Fruit fly (Drosophila melanogaster) whole organism, embryonic: Measurements from ENCODE around the gene CG14817.

Experiments
- Atf6 ChIP-seq: fragments of 200-800 bp; sonication (Bioruptor generic); IDR thresholded peaks from 2 replicates; pipeline ENCODE4 v1.3.6; 2022; ENCODE audit warnings: missing biosample characterization, missing genetic modification characterization
- B-H1 ChIP-seq: fragments of 200-800 bp; sonication (Bioruptor generic); IDR thresholded peaks from 3 replicates; pipeline ENCODE4 v1.3.6; 2022; ENCODE audit warnings: missing biosample characterization, missing genetic modification characterization
- CG10147 ChIP-seq: fragments of 200-800 bp; sonication (Bioruptor generic); optimal IDR thresholded peaks from 2 replicates; lab custom pipeline; 2019; ENCODE audit warnings: missing biosample characterization, mild to moderate bottlenecking, missing genetic modification characterization, moderate library complexity
- CG10543 ChIP-seq: fragments of 200-800 bp; sonication (Bioruptor generic); optimal IDR thresholded peaks from 3 replicates; lab custom pipeline; 2017; ENCODE audit warnings: missing biosample characterization, mild to moderate bottlenecking, missing genetic modification characterization, moderate library complexity
- CG12769 ChIP-seq: fragments of 200-800 bp; sonication (Bioruptor generic); optimal IDR thresholded peaks from 2 replicates; lab custom pipeline; 2019; ENCODE audit warnings: missing biosample characterization, mild to moderate bottlenecking, missing genetic modification characterization, moderate library complexity
- CG13287 ChIP-seq: fragments of 200-800 bp; sonication (Bioruptor generic); IDR thresholded peaks from 2 replicates; pipeline ENCODE4 v1.3.6; 2022; ENCODE audit warnings: missing biosample characterization, missing genetic modification characterization; ENCODE audit not compliant: partially characterized antibody
- CG14050 ChIP-seq: fragments of 200-800 bp; sonication (Bioruptor generic); IDR thresholded peaks from 3 replicates; pipeline ENCODE4 v1.3.6; 2022; ENCODE audit warnings: missing biosample characterization, missing genetic modification characterization
- CG15514 ChIP-seq: fragments of 200-800 bp; sonication (Bioruptor generic); optimal IDR thresholded peaks from 3 replicates; lab custom pipeline; 2017; ENCODE audit warnings: missing biosample characterization, missing genetic modification characterization, mild to moderate bottlenecking, moderate library complexity, missing genetic modification reagents
- CG1602 ChIP-seq: fragments of 200-800 bp; sonication (Bioruptor generic); optimal IDR thresholded peaks from 3 replicates; lab custom pipeline; 2016; ENCODE audit warnings: missing biosample characterization, missing genetic modification characterization
- CG1647 ChIP-seq: fragments of 200-800 bp; sonication (Bioruptor generic); optimal IDR thresholded peaks from 3 replicates; lab custom pipeline; 2016; ENCODE audit warnings: missing biosample characterization, missing genetic modification characterization
- CG17612 ChIP-seq: fragments of 200-800 bp; sonication (Bioruptor generic); IDR thresholded peaks from 2 replicates; pipeline ENCODE4 v1.3.6; 2022; ENCODE audit warnings: missing biosample characterization, missing genetic modification characterization
- CG1832 ChIP-seq: fragments of 200-800 bp; sonication (Bioruptor generic); optimal IDR thresholded peaks from 2 replicates; lab custom pipeline; 2017; ENCODE audit warnings: missing biosample characterization, mild to moderate bottlenecking, missing genetic modification characterization, inconsistent platforms
- CG34224 ChIP-seq: fragments of 200-800 bp; sonication (Bioruptor generic); IDR thresholded peaks from 3 replicates; pipeline ENCODE4 v1.3.6; 2022; ENCODE audit warnings: missing biosample characterization, missing genetic modification characterization; ENCODE audit not compliant: partially characterized antibody
- CG34376 ChIP-seq: fragments of 200-800 bp; sonication (Bioruptor generic); optimal IDR thresholded peaks from 2 replicates; lab custom pipeline; 2018; ENCODE audit warnings: missing biosample characterization, mild to moderate bottlenecking, missing genetic modification characterization
- CG4424 ChIP-seq: fragments of 200-800 bp; sonication (Bioruptor generic); optimal IDR thresholded peaks from 3 replicates; lab custom pipeline; 2016; ENCODE audit warnings: missing biosample characterization, missing genetic modification characterization
- CG6654 ChIP-seq: fragments of 200-800 bp; sonication (Bioruptor generic); optimal IDR thresholded peaks from 2 replicates; lab custom pipeline; 2017; ENCODE audit warnings: missing biosample characterization, mild to moderate bottlenecking, missing genetic modification characterization
- CG6683 ChIP-seq: fragments of 200-800 bp; sonication (Bioruptor generic); optimal IDR thresholded peaks from 2 replicates; lab custom pipeline; 2017; ENCODE audit warnings: missing biosample characterization, mild to moderate bottlenecking, missing genetic modification characterization, missing genetic modification reagents
- CG7271 ChIP-seq: fragments of 200-800 bp; sonication (Bioruptor generic); optimal IDR thresholded peaks from 2 replicates; lab custom pipeline; 2018; ENCODE audit warnings: missing biosample characterization, mild to moderate bottlenecking, missing genetic modification characterization, moderate library complexity
- CG8924 ChIP-seq: fragments of 200-800 bp; optimal IDR thresholded peaks from 3 replicates; lab custom pipeline; 2019; ENCODE audit warnings: missing biosample characterization, mild to moderate bottlenecking, missing genetic modification characterization, moderate library complexity
- CG9727 ChIP-seq: fragments of 200-800 bp; sonication (Bioruptor generic); optimal IDR thresholded peaks from 3 replicates; lab custom pipeline; 2017; ENCODE audit warnings: missing biosample characterization, mild to moderate bottlenecking, missing genetic modification characterization
- CG9932 ChIP-seq: fragments of 200-800 bp; sonication (Bioruptor generic); IDR thresholded peaks from 2 replicates; pipeline ENCODE4 v1.3.6; 2022; ENCODE audit warnings: missing biosample characterization, missing genetic modification characterization
- CkIIα-i1 ChIP-seq: fragments of 200-800 bp; sonication (Bioruptor generic); IDR thresholded peaks from 2 replicates; pipeline ENCODE4 v1.3.6; 2022; ENCODE audit warnings: missing biosample characterization, missing genetic modification characterization
- Dll ChIP-seq: fragments of 200-800 bp; sonication (Bioruptor generic); IDR thresholded peaks from 4 replicates; pipeline ENCODE4 v1.3.6; 2022; ENCODE audit warnings: missing biosample characterization, missing genetic modification characterization; ENCODE audit not compliant: partially characterized antibody
- Dref ChIP-seq: fragments of 200-800 bp; sonication (Bioruptor generic); IDR thresholded peaks from 2 replicates; pipeline ENCODE4 v1.3.6; 2022; ENCODE audit warnings: missing biosample characterization, missing genetic modification characterization
- E2f1 ChIP-seq: fragments of 200-800 bp; sonication (Bioruptor generic); IDR thresholded peaks from 2 replicates; pipeline ENCODE4 v1.3.6; 2022; ENCODE audit warnings: missing biosample characterization, missing genetic modification characterization
- Gsc ChIP-seq: fragments of 200-800 bp; sonication (Bioruptor generic); IDR thresholded peaks from 2 replicates; pipeline ENCODE4 v1.3.6; 2022; ENCODE audit warnings: missing biosample characterization, missing genetic modification characterization
- Gug ChIP-seq: fragments of 200-800 bp; sonication (Bioruptor generic); IDR thresholded peaks from 4 replicates; pipeline ENCODE4 v1.3.6; 2022; ENCODE audit warnings: missing biosample characterization, missing genetic modification characterization
- HmgZ ChIP-seq: fragments of 200-800 bp; sonication (Bioruptor generic); optimal IDR thresholded peaks from 2 replicates; lab custom pipeline; 2018; ENCODE audit warnings: missing biosample characterization, mild to moderate bottlenecking, missing genetic modification characterization
- MBD-R2 ChIP-seq: fragments of 200-800 bp; sonication (Bioruptor generic); IDR thresholded peaks from 2 replicates; pipeline ENCODE4 v1.3.6; 2022; ENCODE audit warnings: missing biosample characterization, missing genetic modification characterization
- MTF-1 ChIP-seq: fragments of 200-800 bp; sonication (Bioruptor generic); optimal IDR thresholded peaks from 2 replicates; lab custom pipeline; 2018; ENCODE audit warnings: missing biosample characterization, mild to moderate bottlenecking, missing genetic modification characterization, borderline replicate concordance
- Mrtf ChIP-seq: fragments of 200-800 bp; sonication (Bioruptor generic); IDR thresholded peaks from 3 replicates; pipeline ENCODE4 v1.3.6; 2022; ENCODE audit warnings: missing biosample characterization, missing genetic modification characterization
- Myb ChIP-seq: fragments of 200-800 bp; sonication (Bioruptor generic); optimal IDR thresholded peaks from 2 replicates; lab custom pipeline; 2016; ENCODE audit warnings: missing biosample characterization, missing genetic modification characterization
- Ptx1 ChIP-seq: fragments of 200-800 bp; sonication (Bioruptor generic); IDR thresholded peaks from 2 replicates; pipeline ENCODE4 v1.3.6; 2022; ENCODE audit warnings: missing biosample characterization, missing genetic modification characterization
- Sin3A ChIP-seq: fragments of >200 bp; optimal IDR thresholded peaks from 2 replicates; lab custom pipeline; 2018
- ara ChIP-seq: fragments of 200-800 bp; sonication (Bioruptor generic); IDR thresholded peaks from 2 replicates; pipeline ENCODE4 v1.3.6; 2022; ENCODE audit warnings: missing biosample characterization, missing genetic modification characterization
- az2 ChIP-seq: fragments of 200-800 bp; sonication (Bioruptor generic); optimal IDR thresholded peaks from 3 replicates; lab custom pipeline; 2016; ENCODE audit warnings: missing biosample characterization, missing genetic modification characterization
- bab2 ChIP-seq: fragments of 200-800 bp; sonication (Bioruptor generic); optimal IDR thresholded peaks from 2 replicates; lab custom pipeline; 2016; ENCODE audit warnings: missing biosample characterization, missing genetic modification characterization
- bsh ChIP-seq, 2 experiments: fragments of 200-800 bp; sonication (Bioruptor generic); optimal IDR thresholded peaks; 2 replicates each; lab custom pipeline; 2017 to 2018; ENCODE audit warnings: mild to moderate bottlenecking in 2 of 2, missing biosample characterization in 2 of 2, missing genetic modification characterization in 2 of 2, moderate library complexity in 1 of 2
- btn ChIP-seq: fragments of 200-800 bp; sonication (Bioruptor generic); optimal IDR thresholded peaks from 2 replicates; lab custom pipeline; 2016; ENCODE audit warnings: missing biosample characterization, missing genetic modification characterization
- emc ChIP-seq: fragments of 200-800 bp; sonication (Bioruptor generic); optimal IDR thresholded peaks from 2 replicates; lab custom pipeline; 2016; ENCODE audit warnings: missing biosample characterization, missing genetic modification characterization
- en ChIP-seq: fragments of 200-800 bp; sonication (Bioruptor generic); optimal IDR thresholded peaks from 2 replicates; lab custom pipeline; 2016; ENCODE audit warnings: missing biosample characterization, missing genetic modification characterization
- grau ChIP-seq: fragments of 200-800 bp; optimal IDR thresholded peaks from 3 replicates; lab custom pipeline; 2019; ENCODE audit warnings: missing biosample characterization, mild to moderate bottlenecking, missing genetic modification characterization, moderate library complexity
- grn ChIP-seq: fragments of 200-800 bp; sonication (Bioruptor generic); optimal IDR thresholded peaks from 3 replicates; lab custom pipeline; 2017; ENCODE audit warnings: missing biosample characterization, missing genetic modification characterization
- pan ChIP-seq, 4 experiments: fragments of >200 bp in 3 of 4; fragments of 200-800 bp in 1 of 4; sonication (Bioruptor generic) in 1 of 4; optimal IDR thresholded peaks in 3 of 4; IDR thresholded peaks in 1 of 4; 2 replicates each; pipeline versions ENCODE4 v1.3.6 to Lab custom; 2017 to 2022; ENCODE audit warnings: missing biosample characterization in 2 of 4, missing genetic modification characterization in 2 of 4, mixed read lengths in 1 of 4
- phol ChIP-seq: fragments of 200-800 bp; sonication (Bioruptor generic); optimal IDR thresholded peaks from 3 replicates; lab custom pipeline; 2018; ENCODE audit warnings: missing biosample characterization, mild to moderate bottlenecking, missing genetic modification characterization, moderate library complexity
- pzg ChIP-seq: fragments of 200-800 bp; sonication (Bioruptor generic); optimal IDR thresholded peaks from 3 replicates; lab custom pipeline; 2018; ENCODE audit warnings: missing biosample characterization, mild to moderate bottlenecking, missing genetic modification characterization, moderate library complexity
- ranshi ChIP-seq: fragments of 200-800 bp; sonication (Bioruptor generic); IDR thresholded peaks from 2 replicates; pipeline ENCODE4 v1.3.6; 2022; ENCODE audit warnings: missing biosample characterization, missing genetic modification characterization
- ro ChIP-seq: fragments of 200-800 bp; sonication (Bioruptor generic); IDR thresholded peaks from 2 replicates; pipeline ENCODE4 v1.3.6; 2022; ENCODE audit warnings: missing biosample characterization, missing genetic modification characterization
- shn ChIP-seq: fragments of 200-800 bp; sonication (Bioruptor generic); optimal IDR thresholded peaks from 3 replicates; lab custom pipeline; 2016; ENCODE audit warnings: missing biosample characterization, missing genetic modification characterization
- stwl ChIP-seq: fragments of 200-800 bp; sonication (Bioruptor generic); optimal IDR thresholded peaks from 3 replicates; lab custom pipeline; 2018; ENCODE audit warnings: missing biosample characterization, mild to moderate bottlenecking, missing genetic modification characterization, moderate library complexity
- tna ChIP-seq: fragments of 200-800 bp; sonication (Bioruptor generic); IDR thresholded peaks from 2 replicates; pipeline ENCODE4 v1.3.6; 2022; ENCODE audit warnings: missing biosample characterization, missing genetic modification characterization; ENCODE audit not compliant: partially characterized antibody

The CG14817 gene

DNA sequence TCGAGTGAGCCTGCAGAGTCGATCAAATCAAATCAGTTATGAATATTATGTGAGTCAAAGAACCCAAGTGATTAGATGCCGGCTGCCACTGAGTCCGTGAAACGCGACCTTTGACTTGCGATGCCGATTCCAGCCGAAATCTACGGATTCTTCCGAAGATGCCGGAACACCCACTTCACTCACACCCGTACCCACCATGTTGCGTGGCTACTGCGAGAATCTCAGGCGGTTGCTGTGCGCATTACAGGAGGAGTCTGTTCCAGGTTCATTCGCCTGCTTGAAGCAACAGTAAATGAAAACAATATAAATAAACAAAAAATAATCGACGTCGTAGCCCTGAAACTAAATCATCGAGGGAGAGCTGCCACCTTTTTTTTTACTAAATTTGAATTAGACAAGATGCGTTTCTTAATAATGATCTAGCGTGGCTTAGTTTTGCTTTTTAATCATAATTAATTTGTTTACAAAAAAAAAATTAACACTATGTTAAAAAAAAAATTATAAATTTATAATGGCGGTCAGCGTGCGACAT is 24.6 kb upstream of the CG14817 start, which contains the start of gene Ldaf1:
Gene Ldaf1 (minus strand): TSS at position 307 of the 532 bp plus-strand sequence.
- TF ChIP-seq MTF-1 (GFP tag; lab: Kevin White, UChicago) (no peak), Sin3A (no peak), emc (GFP tag; lab: Kevin White, UChicago) (no peak), CG9727 (GFP tag; lab: Kevin White, UChicago) (no peak), Gug (GFP tag; lab: Robert Waterston, UW) (no peak), CG15514 (GFP tag; lab: Kevin White, UChicago) (peak; percentile 69), CkIIα-i1 (GFP tag; lab: Robert Waterston, UW) (no peak), HmgZ (tag; lab: Kevin White, UChicago) (peak; percentile 24), CG14050 (GFP tag; lab: Robert Waterston, UW) (no peak), CG34224 (GFP tag; lab: Robert Waterston, UW) (no peak), CG1602 (no peak), CG9932 (GFP tag; lab: Robert Waterston, UW) (no peak), ara (GFP tag; lab: Robert Waterston, UW) (no peak), Mrtf (GFP tag; lab: Robert Waterston, UW) (no peak), CG10147 (GFP tag; lab: Kevin White, UChicago) (no peak), Dll (GFP tag; lab: Robert Waterston, UW) (0 out of 4 replicates have a peak, but pooled peaks have one; percentile 25), CG1647 (GFP tag; lab: Kevin White, UChicago) (no peak), CG6683 (GFP tag; lab: Kevin White, UChicago) (no peak), bsh (GFP tag; optimal IDR thresholded peaks at IDR 0.05; lab: Kevin White, UChicago) (no peak), MBD-R2 (peak; percentile 65), shn (GFP tag; lab: Kevin White, UChicago) (no peak), pan (optimal IDR thresholded peaks at IDR 0.05; lab: Kevin White, UChicago) (no peak), pan (GFP tag; optimal IDR thresholded peaks at IDR 0.05 in 1 of 2, IDR thresholded peaks at IDR 0.05 in 1 of 2) (no peak), tna (GFP tag; lab: Robert Waterston, UW) (no peak), CG34376 (GFP tag; lab: Kevin White, UChicago) (peak; percentile 2), CG8924 (tag; lab: Kevin White, UChicago) (peak; percentile 2), CG4424 (GFP tag; lab: Kevin White, UChicago) (no peak), CG10543 (GFP tag; lab: Kevin White, UChicago) (peak; percentile 22), ro (GFP tag; lab: Robert Waterston, UW) (no peak), CG7271 (tag; lab: Kevin White, UChicago) (no peak), Dref (GFP tag; lab: Robert Waterston, UW) (peak; percentile 48), stwl (tag; lab: Kevin White, UChicago) (peak; percentile 40), B-H1 (GFP tag; lab: Robert Waterston, UW) (no peak), CG12769 (tag; lab: Kevin White, UChicago) (no peak), CG17612 (GFP tag; lab: Robert Waterston, UW) (no peak), ranshi (GFP tag; lab: Robert Waterston, UW) (no peak), CG13287 (GFP tag; lab: Robert Waterston, UW) (peak; percentile 23; the same call in 1 of the 2 replicates), pzg (GFP tag; lab: Kevin White, UChicago) (peak; percentile 33), Ptx1 (GFP tag; lab: Robert Waterston, UW) (no peak), grau (tag; lab: Kevin White, UChicago) (peak; percentile 20), E2f1 (no peak), Atf6 (GFP tag; lab: Robert Waterston, UW) (no peak), az2 (GFP tag; lab: Kevin White, UChicago) (no peak), Myb (GFP tag; lab: Kevin White, UChicago) (peak; percentile 55), bab2 (no peak), CG1832 (no peak), Gsc (GFP tag; lab: Robert Waterston, UW) (no peak), grn (no peak), phol (peak; percentile 5), CG6654 (no peak), en (no peak), btn (no peak)
